Worm (Caenorhabditis elegans) whole organism, midembryonic: ENCODE results near the gene F46B6.12.

ENCODE experiments used
- T22C8.4 ChIP-seq: fragments of 200-800 bp; sonication (Bioruptor generic); IDR thresholded peaks from 2 replicates; pipeline ENCODE4 v1.3.6; 2022; ENCODE audit warnings: missing genetic modification characterization, missing compliant biosample characterization
- cog-1 ChIP-seq: sonication (generic microtip); optimal IDR thresholded peaks from 2 replicates; lab custom pipeline; 2016; ENCODE audit warnings: missing genetic modification characterization, missing compliant biosample characterization
- flt-1 ChIP-seq: fragments of 200-800 bp; sonication (Bioruptor generic); IDR thresholded peaks from 2 replicates; pipeline ENCODE4 v1.3.6; 2022; ENCODE audit warnings: missing genetic modification characterization, missing compliant biosample characterization
- klf-2 ChIP-seq: fragments of 200-800 bp; sonication (Bioruptor generic); conservative IDR thresholded peaks from 2 replicates; pipeline ENCODE4 v1.3.6; 2022; ENCODE audit warnings: missing genetic modification reagents, missing genetic modification characterization, missing compliant biosample characterization
- ref-1 ChIP-seq: fragments of 200-800 bp; sonication (Bioruptor generic); conservative IDR thresholded peaks from 2 replicates; pipeline ENCODE4 v1.3.6; 2022; ENCODE audit warnings: missing genetic modification reagents, missing genetic modification characterization, missing compliant biosample characterization

DNA sequence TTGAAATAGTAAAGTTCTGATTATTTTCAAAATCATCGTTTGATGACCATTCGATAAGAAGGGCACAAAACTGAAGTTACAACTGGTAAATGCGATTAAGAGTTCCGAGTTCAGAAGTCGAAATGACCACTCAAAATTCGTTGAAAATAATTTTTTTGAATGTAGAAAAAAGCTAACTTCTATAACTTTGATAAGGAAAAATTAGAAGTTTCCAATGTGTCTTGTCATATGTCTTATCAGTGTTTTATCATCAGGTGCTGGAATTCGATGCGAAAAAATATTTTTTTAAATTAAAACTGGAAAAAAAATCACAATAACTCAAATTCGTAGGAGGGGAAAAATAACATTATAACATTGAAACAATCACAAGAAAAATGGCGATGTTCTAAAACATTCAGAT is 49.9 kb downstream of the F46B6.12 start:
- no peak for TF ChIP-seq cog-1 (tag; lab: Kevin White, UChicago)
- TF ChIP-seq T22C8.4 (GFP tag; lab: Robert Waterston, UW), result no peak
- no peak for TF ChIP-seq flt-1 (GFP tag; lab: Robert Waterston, UW)
- TF ChIP-seq ref-1 (GFP tag; lab: Robert Waterston, UW), result no peak
- no peak for TF ChIP-seq klf-2 (GFP tag; lab: Robert Waterston, UW)
